Worm (Caenorhabditis elegans): ENCODE data around the gene T03F7.7.
A peak's percentile ranks its signal among the peaks of the same experiment; 100 is the strongest.

ce11 chrV:11311013-11311472 is at the start of gene T03F7.7:
- TF ChIP-seq fos-1 (tag; optimal IDR thresholded peaks at IDR 0.05) (peak; percentile 97), unc-39 (tag; optimal IDR thresholded peaks at IDR 0.05) (no peak), mdl-1 (tag; optimal IDR thresholded peaks at IDR 0.05) (no peak), ceh-82 (tag; optimal IDR thresholded peaks at IDR 0.05) (no peak), nhr-25 (tag; optimal IDR thresholded peaks at IDR 0.05) (peak; percentile 55), nhr-11 (tag; optimal IDR thresholded peaks at IDR 0.05) (no peak), nhr-129 (tag; optimal IDR thresholded peaks at IDR 0.05) (no peak)
